Fruit fly (Drosophila melanogaster): ENCODE results near the gene mtSSB.

Gene mtSSB

dm6 chr3R:16223252-16224037, 18.4 kb upstream of the mtSSB start:
- TF ChIP-seq EcR (GFP tag; optimal IDR thresholded peaks at IDR 0.05) (peak; percentile 77), Pif1B (GFP tag; optimal IDR thresholded peaks at IDR 0.05) (peak; percentile 25), CG15710 (tag; optimal IDR thresholded peaks at IDR 0.05) (peak; percentile 81), Pif1A (GFP tag; optimal IDR thresholded peaks at IDR 0.05) (peak; percentile 36), CG17806 (tag; optimal IDR thresholded peaks at IDR 0.05) (peak; percentile 91), CG9948 (tag; optimal IDR thresholded peaks at IDR 0.05) (peak; percentile 91), CG14655 (GFP tag; optimal IDR thresholded peaks at IDR 0.05) (peak; percentile 91), CG32121 (GFP tag; IDR thresholded peaks at IDR 0.05) (no peak), D1 (tag; optimal IDR thresholded peaks at IDR 0.05) (peak; percentile 89), Snoo (tag; optimal IDR thresholded peaks at IDR 0.05) (no peak), CG10348 (GFP tag; IDR thresholded peaks at IDR 0.05) (no peak), gl (tag; optimal IDR thresholded peaks at IDR 0.05) (peak; percentile 34), CG12605 (GFP tag; IDR thresholded peaks at IDR 0.05) (no peak), CG4496 (GFP tag; IDR thresholded peaks at IDR 0.05) (0 out of 3 replicates have a peak, but pooled peaks have one; percentile 34), CG13204 (GFP tag; optimal IDR thresholded peaks at IDR 0.05) (peak; percentile 92), CG8301 (tag; optimal IDR thresholded peaks at IDR 0.05) (peak; percentile 93), rn (GFP tag; IDR thresholded peaks at IDR 0.05) (0 out of 2 replicates have a peak, but pooled peaks have one; percentile 17), CG34367 (tag; optimal IDR thresholded peaks at IDR 0.05) (peak; percentile 77), Ets98B (GFP tag; IDR thresholded peaks at IDR 0.05) (no peak; the same call in 1 of the 2 replicates), fd96Ca (GFP tag; IDR thresholded peaks at IDR 0.05) (0 out of 3 replicates have a peak, but pooled peaks have one; percentile 19), CG8159 (tag; optimal IDR thresholded peaks at IDR 0.05) (peak; percentile 91)

DNA sequence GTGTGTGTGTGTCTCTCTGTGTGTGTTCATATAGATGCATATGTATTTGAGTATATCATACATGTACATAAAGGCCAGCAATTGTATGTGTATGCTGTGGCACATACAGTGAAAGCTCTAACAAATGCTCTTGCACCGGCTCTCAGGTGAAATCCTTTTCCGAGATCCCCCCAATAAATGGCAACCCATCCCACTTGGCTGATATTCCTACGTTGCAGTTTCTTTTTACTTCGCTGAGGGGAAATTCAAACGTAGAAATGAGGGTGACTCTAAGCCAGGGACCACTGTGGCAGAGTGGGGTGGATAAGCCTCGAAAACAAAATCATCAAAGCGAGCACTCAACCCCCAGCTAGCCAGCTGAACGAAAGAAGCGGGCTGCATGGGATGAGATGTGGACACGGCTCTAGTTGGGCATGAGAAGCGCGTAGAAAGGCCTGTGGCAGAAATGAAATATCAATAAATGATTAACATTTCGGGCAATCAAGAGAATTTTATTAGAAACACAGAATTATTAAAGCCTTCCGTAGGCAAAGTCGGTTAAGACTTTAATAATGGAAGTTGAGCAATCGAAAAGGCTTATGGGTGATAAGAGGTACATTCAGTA, 17.4 kb upstream of the mtSSB start:
- peak; percentile 97 for TF ChIP-seq CG17806 (tag; optimal IDR thresholded peaks at IDR 0.05)
- peak; percentile 100 for TF ChIP-seq CG32121 (GFP tag; IDR thresholded peaks at IDR 0.05)
- peak; percentile 100 for TF ChIP-seq CG4496 (GFP tag; IDR thresholded peaks at IDR 0.05)
- TF ChIP-seq CG14655 (GFP tag; optimal IDR thresholded peaks at IDR 0.05) = peak; percentile 96
- peak; percentile 100 for TF ChIP-seq fd96Ca (GFP tag; IDR thresholded peaks at IDR 0.05)
- peak; percentile 84 for TF ChIP-seq CG13204 (GFP tag; optimal IDR thresholded peaks at IDR 0.05)
- TF ChIP-seq gl (tag; optimal IDR thresholded peaks at IDR 0.05) = peak; percentile 92
- TF ChIP-seq CG15710 (tag; optimal IDR thresholded peaks at IDR 0.05) = peak; percentile 94
- peak; percentile 100 for TF ChIP-seq Ets98B (GFP tag; IDR thresholded peaks at IDR 0.05)
- peak; percentile 99 for TF ChIP-seq CG12605 (GFP tag; IDR thresholded peaks at IDR 0.05)
- peak; percentile 92 for TF ChIP-seq CG8159 (tag; optimal IDR thresholded peaks at IDR 0.05)
- peak; percentile 99 for TF ChIP-seq Pif1A (GFP tag; optimal IDR thresholded peaks at IDR 0.05)
- TF ChIP-seq CG9948 (tag; optimal IDR thresholded peaks at IDR 0.05) = peak; percentile 93
- peak; percentile 98 for TF ChIP-seq CG8301 (tag; optimal IDR thresholded peaks at IDR 0.05)
- TF ChIP-seq Pif1B (GFP tag; optimal IDR thresholded peaks at IDR 0.05) = peak; percentile 99
- peak; percentile 98 for TF ChIP-seq rn (GFP tag; IDR thresholded peaks at IDR 0.05)
- peak; percentile 94 for TF ChIP-seq CG34367 (tag; optimal IDR thresholded peaks at IDR 0.05)
- TF ChIP-seq EcR (GFP tag; optimal IDR thresholded peaks at IDR 0.05) = peak; percentile 84
- peak; percentile 47 for TF ChIP-seq D1 (tag; optimal IDR thresholded peaks at IDR 0.05)
- TF ChIP-seq Snoo (tag; optimal IDR thresholded peaks at IDR 0.05) = peak; percentile 87
- peak; percentile 98 for TF ChIP-seq CG10348 (GFP tag; IDR thresholded peaks at IDR 0.05)

DNA sequence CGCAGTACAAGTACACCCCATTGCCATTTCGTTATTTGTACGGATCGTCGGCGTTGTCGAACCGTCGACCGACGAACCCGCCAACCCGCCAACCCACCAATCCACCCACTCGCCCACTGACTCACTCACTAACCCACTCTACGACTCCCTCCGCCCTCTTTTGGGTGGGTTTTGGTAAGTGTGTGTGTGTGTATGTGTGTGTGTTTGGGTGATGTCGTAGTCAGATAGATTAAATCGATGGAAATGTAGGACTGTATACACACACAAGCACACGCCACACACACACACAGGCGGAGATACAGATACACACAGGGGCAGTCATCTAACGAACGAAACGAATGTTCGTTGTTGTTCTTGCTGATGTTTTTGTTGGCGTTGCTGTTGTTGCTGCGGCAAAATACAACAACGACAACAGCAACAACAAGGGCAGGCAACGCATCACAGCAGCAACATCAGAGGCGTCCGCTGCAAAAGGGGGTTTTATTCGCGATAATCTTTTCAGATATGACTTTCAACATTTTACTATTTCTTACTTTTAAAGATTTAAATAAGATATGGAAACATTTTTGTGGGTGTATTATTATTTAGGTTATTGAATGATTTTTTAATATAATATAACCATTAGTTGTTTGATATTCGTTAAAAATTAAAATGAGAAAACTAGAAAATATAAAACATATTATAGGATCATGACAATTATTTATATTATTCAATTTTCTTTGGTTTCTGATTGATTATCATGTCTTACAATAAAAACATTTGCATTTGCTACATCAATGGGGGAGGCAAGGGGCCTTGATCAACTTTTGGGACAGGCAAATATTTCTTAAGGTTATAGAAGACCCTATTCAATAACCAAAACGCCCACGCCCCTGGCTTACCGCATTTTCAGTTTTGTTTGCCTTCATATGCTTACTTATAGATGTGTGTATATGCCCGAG, 16.6 kb upstream of the mtSSB start:
- TF ChIP-seq rn (GFP tag; IDR thresholded peaks at IDR 0.05) = peak; percentile 29
- peak; percentile 91 for TF ChIP-seq CG8159 (tag; optimal IDR thresholded peaks at IDR 0.05)
- TF ChIP-seq gl (tag; optimal IDR thresholded peaks at IDR 0.05) = no peak
- TF ChIP-seq CG17806 (tag; optimal IDR thresholded peaks at IDR 0.05) = peak; percentile 71
- TF ChIP-seq D1 (tag; optimal IDR thresholded peaks at IDR 0.05) = peak; percentile 63
- peak; percentile 97 for TF ChIP-seq CG14655 (GFP tag; optimal IDR thresholded peaks at IDR 0.05)
- peak; percentile 85 for TF ChIP-seq CG8301 (tag; optimal IDR thresholded peaks at IDR 0.05)
- TF ChIP-seq CG10348 (GFP tag; IDR thresholded peaks at IDR 0.05) = peak; percentile 12; the same call in 1 of the 2 replicates
- peak; percentile 76 for TF ChIP-seq CG4496 (GFP tag; IDR thresholded peaks at IDR 0.05)
- TF ChIP-seq CG9948 (tag; optimal IDR thresholded peaks at IDR 0.05) = peak; percentile 92
- TF ChIP-seq CG32121 (GFP tag; IDR thresholded peaks at IDR 0.05) = peak; percentile 71; the same call in 1 of the 2 replicates
- TF ChIP-seq Pif1B (GFP tag; optimal IDR thresholded peaks at IDR 0.05) = peak; percentile 42
- TF ChIP-seq EcR (GFP tag; optimal IDR thresholded peaks at IDR 0.05) = peak; percentile 61
- peak; percentile 91 for TF ChIP-seq Snoo (tag; optimal IDR thresholded peaks at IDR 0.05)
- peak; percentile 67 for TF ChIP-seq CG34367 (tag; optimal IDR thresholded peaks at IDR 0.05)
- peak; percentile 67 for TF ChIP-seq Pif1A (GFP tag; optimal IDR thresholded peaks at IDR 0.05)
- TF ChIP-seq CG13204 (GFP tag; optimal IDR thresholded peaks at IDR 0.05) = peak; percentile 38
- TF ChIP-seq CG15710 (tag; optimal IDR thresholded peaks at IDR 0.05) = peak; percentile 89
- no peak; the same call in 1 of the 2 replicates for TF ChIP-seq Ets98B (GFP tag; IDR thresholded peaks at IDR 0.05)
- TF ChIP-seq fd96Ca (GFP tag; IDR thresholded peaks at IDR 0.05) = no peak; the same call in 2 of the 3 replicates
- peak; percentile 44 for TF ChIP-seq CG12605 (GFP tag; IDR thresholded peaks at IDR 0.05)

dm6 chr3R:16220854-16221253, 15.8 kb upstream of the mtSSB start:
- TF ChIP-seq CG14655 (GFP tag; optimal IDR thresholded peaks at IDR 0.05) (no peak), CG13204 (GFP tag; optimal IDR thresholded peaks at IDR 0.05) (peak; percentile 35)

All from whole organism, pupa.